Worm (Caenorhabditis elegans) whole organism, L1 larva: ENCODE measurements around the gene F39B3.7.

Experiments
- C04F5.9 ChIP-seq: sonication (generic microtip); optimal IDR thresholded peaks from 2 replicates; lab custom pipeline; 2016; ENCODE audit warnings: missing genetic modification characterization, missing compliant biosample characterization
- C34B4.2 ChIP-seq: sonication (generic microtip); optimal IDR thresholded peaks from 2 replicates; lab custom pipeline; 2017; ENCODE audit warnings: mild to moderate bottlenecking, missing genetic modification characterization, missing compliant biosample characterization
- F16B12.6 ChIP-seq: fragments of 150-350 bp; optimal IDR thresholded peaks from 2 replicates; lab custom pipeline; 2014; ENCODE audit warnings: missing biosample characterization, missing genetic modification characterization
- Y116A8C.19 ChIP-seq: sonication (generic microtip); optimal IDR thresholded peaks from 2 replicates; lab custom pipeline; 2016; ENCODE audit warnings: missing compliant biosample characterization, missing genetic modification characterization, borderline replicate concordance
- aha-1 ChIP-seq: fragments of 150-350 bp; optimal IDR thresholded peaks from 2 replicates; lab custom pipeline; 2014; ENCODE audit warnings: missing biosample characterization, missing genetic modification characterization
- alr-1 ChIP-seq: fragments of 200-800 bp; sonication (Bioruptor generic); optimal IDR thresholded peaks from 2 replicates; lab custom pipeline; 2018; ENCODE audit warnings: borderline replicate concordance, mild to moderate bottlenecking, missing genetic modification characterization, missing compliant biosample characterization
- blmp-1 ChIP-seq: fragments of 150-350 bp; optimal IDR thresholded peaks from 2 replicates; lab custom pipeline; 2014; ENCODE audit warnings: missing biosample characterization, missing genetic modification characterization
- ceh-63 ChIP-seq: fragments of 200-800 bp; sonication (Bioruptor generic); optimal IDR thresholded peaks from 2 replicates; lab custom pipeline; 2018; ENCODE audit warnings: mild to moderate bottlenecking, missing genetic modification characterization, missing compliant biosample characterization
- ceh-82 ChIP-seq, 3 experiments: fragments of 150-350 bp in 1 of 3; sonication (generic microtip) in 2 of 3; optimal IDR thresholded peaks; 2 replicates each; lab custom pipeline; 2014 to 2017; ENCODE audit warnings: missing biosample characterization in 3 of 3, missing genetic modification characterization in 3 of 3
- ceh-88 ChIP-seq: fragments of 200-800 bp; sonication (Bioruptor generic); IDR thresholded peaks from 2 replicates; pipeline ENCODE4 v1.3.6; 2022; ENCODE audit warnings: missing genetic modification characterization, missing compliant biosample characterization
- ceh-90 ChIP-seq: sonication (generic microtip); optimal IDR thresholded peaks from 2 replicates; lab custom pipeline; 2016; ENCODE audit warnings: missing genetic modification characterization, missing compliant biosample characterization
- ces-1 ChIP-seq: fragments of 150-350 bp; optimal IDR thresholded peaks from 2 replicates; lab custom pipeline; 2014; ENCODE audit warnings: missing biosample characterization, missing genetic modification reagents, missing genetic modification characterization
- dsc-1 ChIP-seq: sonication (generic microtip); optimal IDR thresholded peaks from 2 replicates; lab custom pipeline; 2016; ENCODE audit warnings: mild to moderate bottlenecking, missing genetic modification characterization, missing compliant biosample characterization
- efl-3 ChIP-seq: fragments of 200-800 bp; sonication (Bioruptor generic); optimal IDR thresholded peaks from 2 replicates; lab custom pipeline; 2018; ENCODE audit warnings: mild to moderate bottlenecking, missing genetic modification characterization, missing compliant biosample characterization
- egl-13 ChIP-seq: sonication (generic microtip); optimal IDR thresholded peaks from 2 replicates; lab custom pipeline; 2016; ENCODE audit warnings: missing genotype, missing genetic modification reagents, missing genetic modification characterization, missing compliant biosample characterization
- elt-2 ChIP-seq: sonication (generic microtip); optimal IDR thresholded peaks from 2 replicates; lab custom pipeline; 2016; ENCODE audit warnings: missing genetic modification characterization, mild to moderate bottlenecking, inconsistent platforms, missing compliant biosample characterization, missing genetic modification reagents
- fkh-4 ChIP-seq: sonication (generic microtip); optimal IDR thresholded peaks from 2 replicates; lab custom pipeline; 2016; ENCODE audit warnings: missing compliant biosample characterization, missing genetic modification characterization, borderline replicate concordance
- fkh-8 ChIP-seq: sonication (generic microtip); optimal IDR thresholded peaks from 2 replicates; lab custom pipeline; 2016; ENCODE audit warnings: mild to moderate bottlenecking, missing genetic modification characterization, missing compliant biosample characterization
- grh-1 ChIP-seq: fragments of 200-800 bp; sonication (Bioruptor generic); IDR thresholded peaks from 2 replicates; pipeline ENCODE4 v1.3.6; 2022; ENCODE audit warnings: missing genetic modification reagents, missing genetic modification characterization, missing compliant biosample characterization
- hlh-17 ChIP-seq: fragments of 200-800 bp; sonication (Bioruptor generic); optimal IDR thresholded peaks from 2 replicates; lab custom pipeline; 2018; ENCODE audit warnings: missing genetic modification characterization, mild to moderate bottlenecking, missing compliant biosample characterization, moderate library complexity, borderline replicate concordance
- hpl-2 ChIP-seq: fragments of 150-350 bp; optimal IDR thresholded peaks from 2 replicates; lab custom pipeline; 2014; ENCODE audit warnings: missing biosample characterization, missing genetic modification reagents, missing genetic modification characterization
- lin-14 ChIP-seq: fragments of 200-800 bp; sonication (Bioruptor generic); optimal IDR thresholded peaks from 2 replicates; lab custom pipeline; 2018; ENCODE audit warnings: mild to moderate bottlenecking, missing genetic modification characterization, moderate library complexity, missing compliant biosample characterization
- lin-15B ChIP-seq: fragments of 150-350 bp; sonication (generic microtip); optimal IDR thresholded peaks from 3 replicates; lab custom pipeline; 2014; ENCODE audit warnings: missing biosample characterization, missing genetic modification characterization
- lin-35 ChIP-seq, 2 experiments: fragments of 150-350 bp; optimal IDR thresholded peaks; 2 replicates each; lab custom pipeline; 2014; ENCODE audit warnings: missing biosample characterization in 2 of 2, missing genetic modification characterization in 2 of 2, missing genetic modification reagents in 2 of 2
- lir-3 ChIP-seq: sonication (generic microtip); optimal IDR thresholded peaks from 2 replicates; lab custom pipeline; 2016; ENCODE audit warnings: mild to moderate bottlenecking, missing genetic modification characterization, moderate library complexity, missing compliant biosample characterization; ENCODE audit not compliant: poor library complexity
- lsy-2 ChIP-seq, 2 experiments: fragments of 150-350 bp; optimal IDR thresholded peaks; 2 replicates each; lab custom pipeline; 2014; ENCODE audit warnings: missing biosample characterization in 2 of 2, missing genetic modification characterization in 2 of 2
- mdl-1 ChIP-seq, 2 experiments: fragments of 150-350 bp; optimal IDR thresholded peaks; 2 replicates each; lab custom pipeline; 2014 to 2017; ENCODE audit warnings: missing biosample characterization in 2 of 2, missing genetic modification characterization in 2 of 2, inconsistent platforms in 1 of 2
- mep-1 ChIP-seq: fragments of 150-350 bp; optimal IDR thresholded peaks from 2 replicates; lab custom pipeline; 2014; ENCODE audit warnings: missing biosample characterization, missing genetic modification characterization
- nhr-11 ChIP-seq: fragments of 150-350 bp; optimal IDR thresholded peaks from 2 replicates; lab custom pipeline; 2014; ENCODE audit warnings: missing biosample characterization, missing genetic modification characterization
- nhr-20 ChIP-seq: sonication (generic microtip); optimal IDR thresholded peaks from 2 replicates; lab custom pipeline; 2016; ENCODE audit warnings: mild to moderate bottlenecking, missing genetic modification characterization, missing compliant biosample characterization
- nhr-28 ChIP-seq: fragments of 150-350 bp; optimal IDR thresholded peaks from 2 replicates; lab custom pipeline; 2014; ENCODE audit warnings: missing biosample characterization, missing genetic modification characterization
- nhr-47 ChIP-seq: sonication (generic microtip); optimal IDR thresholded peaks from 2 replicates; lab custom pipeline; 2016; ENCODE audit warnings: mild to moderate bottlenecking, missing genetic modification characterization, moderate library complexity, missing compliant biosample characterization
- nhr-71 ChIP-seq: sonication (generic microtip); optimal IDR thresholded peaks from 2 replicates; lab custom pipeline; 2016; ENCODE audit warnings: mild to moderate bottlenecking, missing genetic modification characterization, moderate library complexity, missing compliant biosample characterization
- nhr-90 ChIP-seq: sonication (generic microtip); optimal IDR thresholded peaks from 2 replicates; lab custom pipeline; 2016; ENCODE audit warnings: mild to moderate bottlenecking, missing genetic modification characterization, missing compliant biosample characterization; ENCODE audit not compliant: poor library complexity
- pag-3 ChIP-seq: sonication (generic microtip); optimal IDR thresholded peaks from 2 replicates; lab custom pipeline; 2017; ENCODE audit warnings: missing genetic modification characterization, mild to moderate bottlenecking, missing compliant biosample characterization, antibody characterized with exemption, borderline replicate concordance; ENCODE audit not compliant: insufficient read depth
- pax-3 ChIP-seq: fragments of 200-800 bp; sonication (Bioruptor generic); optimal IDR thresholded peaks from 2 replicates; lab custom pipeline; 2018; ENCODE audit warnings: mild to moderate bottlenecking, missing genetic modification characterization, moderate library complexity, missing compliant biosample characterization
- pqm-1 ChIP-seq: sonication (generic microtip); optimal IDR thresholded peaks from 3 replicates; lab custom pipeline; 2017; ENCODE audit warnings: missing biosample characterization, missing genetic modification characterization
- rnt-1 ChIP-seq: sonication (generic microtip); optimal IDR thresholded peaks from 2 replicates; lab custom pipeline; 2016; ENCODE audit warnings: mild to moderate bottlenecking, missing genetic modification characterization, moderate library complexity, missing compliant biosample characterization
- skn-1 ChIP-seq: fragments of 150-350 bp; optimal IDR thresholded peaks from 2 replicates; lab custom pipeline; 2014; ENCODE audit warnings: missing biosample characterization, missing genetic modification characterization
- snu-23 ChIP-seq: sonication (generic microtip); optimal IDR thresholded peaks from 2 replicates; lab custom pipeline; 2016; ENCODE audit warnings: missing genetic modification characterization, missing compliant biosample characterization
- sptf-1 ChIP-seq: fragments of 150-350 bp; optimal IDR thresholded peaks from 2 replicates; lab custom pipeline; 2014; ENCODE audit warnings: missing biosample characterization, missing genetic modification characterization
- swsn-7 ChIP-seq: sonication (generic microtip); optimal IDR thresholded peaks from 2 replicates; lab custom pipeline; 2016; ENCODE audit warnings: missing genetic modification characterization, missing compliant biosample characterization
- unc-30 ChIP-seq: sonication (generic microtip); optimal IDR thresholded peaks from 2 replicates; lab custom pipeline; 2017; ENCODE audit warnings: missing biosample characterization, missing genetic modification characterization
- unc-62 ChIP-seq: fragments of 150-350 bp; optimal IDR thresholded peaks from 2 replicates; lab custom pipeline; 2014; ENCODE audit warnings: missing biosample characterization, missing genetic modification reagents, missing genetic modification characterization
- unc-86 ChIP-seq: sonication (generic microtip); optimal IDR thresholded peaks from 2 replicates; lab custom pipeline; 2016; ENCODE audit warnings: missing genetic modification characterization, missing compliant biosample characterization
- vab-15 ChIP-seq: sonication (generic microtip); optimal IDR thresholded peaks from 2 replicates; lab custom pipeline; 2017; ENCODE audit warnings: missing genotype, mild to moderate bottlenecking, missing genetic modification characterization, missing compliant biosample characterization
- xbp-1 ChIP-seq: sonication (generic microtip); optimal IDR thresholded peaks from 2 replicates; lab custom pipeline; 2016; ENCODE audit warnings: missing genetic modification characterization, missing compliant biosample characterization
- zip-4 ChIP-seq: fragments of 200-800 bp; sonication (Bioruptor generic); optimal IDR thresholded peaks from 2 replicates; lab custom pipeline; 2018; ENCODE audit warnings: mild to moderate bottlenecking, missing genetic modification characterization, moderate library complexity, missing compliant biosample characterization
- ztf-11 ChIP-seq, 2 experiments: sonication (generic microtip); optimal IDR thresholded peaks; 2 replicates each; lab custom pipeline; 2016 to 2017; ENCODE audit warnings: missing genetic modification characterization in 2 of 2, missing biosample characterization in 1 of 2, missing compliant biosample characterization in 1 of 2
- ztf-4 ChIP-seq: fragments of 150-350 bp; optimal IDR thresholded peaks from 2 replicates; lab custom pipeline; 2014; ENCODE audit warnings: missing biosample characterization, missing genetic modification characterization

The F39B3.7 gene

DNA sequence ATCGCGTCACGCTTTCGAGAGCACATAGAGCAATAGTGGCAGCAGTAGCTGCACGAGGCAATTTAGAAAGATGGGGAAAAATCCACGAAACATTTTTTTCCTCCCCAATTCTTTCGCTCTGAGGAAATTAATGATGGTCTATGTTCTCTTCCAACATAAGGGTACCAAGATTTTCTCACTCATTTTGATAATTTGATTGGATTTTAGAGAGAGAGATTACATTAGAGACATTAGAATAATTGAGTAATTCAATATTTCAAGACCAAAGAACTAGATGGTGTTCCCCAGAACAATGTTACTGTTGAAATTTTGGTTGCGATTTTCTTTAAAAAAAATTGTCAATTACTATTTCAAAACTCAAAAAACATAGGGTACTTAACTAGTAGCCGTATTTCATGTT is 45.9 kb downstream of the F39B3.7 start:
- TF ChIP-seq elt-2 (tag; lab: Kevin White, UChicago), result no peak
- TF ChIP-seq lsy-2 (tag; optimal IDR thresholded peaks at IDR 0.05; lab: Kevin White, UChicago), result peak in 1 of 2 experiments; percentile 17

ce11 chrX:17519476-17519875 is 47.8 kb downstream of the F39B3.7 start:
- TF ChIP-seq ztf-11 (tag; optimal IDR thresholded peaks at IDR 0.05; lab: Kevin White, UChicago) (no peak), xbp-1 (tag; lab: Kevin White, UChicago) (peak; percentile 3), mdl-1 (tag; optimal IDR thresholded peaks at IDR 0.05; lab: Kevin White, UChicago) (no peak), mep-1 (peak; percentile 3), lin-15B (tag; lab: Kevin White, UChicago) (no peak), pag-3 (tag; lab: Kevin White, UChicago) (no peak), swsn-7 (tag; lab: Kevin White, UChicago) (peak; percentile 34), blmp-1 (tag; lab: Kevin White, UChicago) (no peak), snu-23 (GFP tag; lab: Kevin White, UChicago) (peak; percentile 23), egl-13 (tag; lab: Kevin White, UChicago) (peak; percentile 25), nhr-47 (tag; lab: Kevin White, UChicago) (peak; percentile 44), nhr-28 (no peak), ceh-90 (tag; lab: Kevin White, UChicago) (no peak), vab-15 (tag; lab: Kevin White, UChicago) (no peak), rnt-1 (tag; lab: Kevin White, UChicago) (peak; percentile 46), lsy-2 (tag; optimal IDR thresholded peaks at IDR 0.05; lab: Kevin White, UChicago) (peak in 1 of 2 experiments; percentile 32), ceh-63 (no peak), C34B4.2 (tag; lab: Kevin White, UChicago) (no peak), lin-14 (peak; percentile 85), pax-3 (tag; lab: Kevin White, UChicago) (no peak), ztf-4 (tag; lab: Kevin White, UChicago) (no peak), F16B12.6 (no peak), nhr-20 (tag; lab: Kevin White, UChicago) (no peak), unc-86 (tag; lab: Kevin White, UChicago) (peak; percentile 46), grh-1 (no peak), lir-3 (no peak), nhr-11 (tag; lab: Kevin White, UChicago) (no peak), efl-3 (GFP tag; lab: Kevin White, UChicago) (no peak), fkh-8 (tag; lab: Kevin White, UChicago) (no peak), nhr-71 (tag; lab: Kevin White, UChicago) (peak; percentile 57), ceh-88 (no peak), unc-62 (GFP tag; lab: Kevin White, UChicago) (no peak), skn-1 (tag; lab: Kevin White, UChicago) (peak; percentile 16), hpl-2 (no peak), dsc-1 (tag; lab: Kevin White, UChicago) (peak; percentile 6), unc-30 (tag; lab: Kevin White, UChicago) (no peak), lin-35 (GFP tag; optimal IDR thresholded peaks at IDR 0.05; lab: Kevin White, UChicago) (peak in 1 of 2 experiments; percentile 7), ces-1 (no peak), sptf-1 (no peak), hlh-17 (no peak), fkh-4 (no peak), C04F5.9 (no peak), alr-1 (tag; lab: Kevin White, UChicago) (no peak), Y116A8C.19 (no peak), pqm-1 (tag; lab: Kevin White, UChicago) (no peak), zip-4 (no peak), ceh-82 (tag; optimal IDR thresholded peaks at IDR 0.05; lab: Kevin White, UChicago) (peak in 2 of 3 experiments; percentile 7 to 24), nhr-90 (tag; lab: Kevin White, UChicago) (no peak), aha-1 (tag; lab: Kevin White, UChicago) (no peak)
